Fruit fly (Drosophila melanogaster) whole organism, prepupa: Measurements from ENCODE around the gene CG6000.

Experiments
- Eip78C ChIP-seq: fragments of 200-800 bp; sonication (Bioruptor generic); peaks from one replicate; lab custom pipeline; 2016; ENCODE audit warnings: missing biosample characterization, missing genetic modification characterization
- ss ChIP-seq, 2 experiments: fragments of 200-800 bp; sonication (Bioruptor generic); optimal IDR thresholded peaks; 2 replicates in 1 of 2; 3 replicates in 1 of 2; lab custom pipeline; 2017 to 2018; ENCODE audit warnings: mild to moderate bottlenecking in 2 of 2, missing biosample characterization in 2 of 2, missing genetic modification characterization in 2 of 2, moderate library complexity in 1 of 2

dm6 chr3R:24058041-24058440 is 3.9 kb downstream of the CG6000 start, which contains the start of gene SMC1:
- TF ChIP-seq ss (GFP tag; optimal IDR thresholded peaks at IDR 0.05; lab: Kevin White, UChicago) (no peak), Eip78C (GFP tag; lab: Kevin White, UChicago) (no peak)
